Fruit fly (Drosophila melanogaster): ENCODE measurements around the gene ppk14.
A peak's percentile ranks its signal among the peaks of the same experiment; 100 is the strongest.

The ppk14 gene

dm6 chr2L:6351809-6352182 lies 3.0 kb upstream of the ppk14 start (continued):
- TF ChIP-seq hbn (GFP tag; IDR thresholded peaks at IDR 0.05; ENCODE audit: partially characterized antibody) (no peak), sug (tag; optimal IDR thresholded peaks at IDR 0.05) (peak; percentile 96), cato (GFP tag; optimal IDR thresholded peaks at IDR 0.05; ENCODE audit: borderline replicate concordance) (peak; percentile 32), odd (GFP tag; optimal IDR thresholded peaks at IDR 0.05) (peak; percentile 51), scrt (GFP tag; optimal IDR thresholded peaks at IDR 0.05) (peak; percentile 77), sens (GFP tag) (peak; percentile 94), CG12104 (GFP tag; optimal IDR thresholded peaks at IDR 0.05) (peak; percentile 73), CG10654 (GFP tag; optimal IDR thresholded peaks at IDR 0.05) (peak; percentile 72), CG15601 (tag; optimal IDR thresholded peaks at IDR 0.05) (peak; percentile 46), CG7786 (GFP tag; optimal IDR thresholded peaks at IDR 0.05) (peak; percentile 79), Atf-2 (GFP tag; optimal IDR thresholded peaks at IDR 0.05) (peak; percentile 42), HmgZ (tag; optimal IDR thresholded peaks at IDR 0.05) (peak; percentile 85), H15 (GFP tag; IDR thresholded peaks at IDR 0.05) (peak; percentile 73; the same call in 2 of the 3 replicates), Lhr (GFP tag; optimal IDR thresholded peaks at IDR 0.05) (peak; percentile 18), CG4328 (GFP tag; optimal IDR thresholded peaks at IDR 0.05) (peak; percentile 65), Ravus (GFP tag; IDR thresholded peaks at IDR 0.05) (peak; percentile 77), Dip3 (GFP tag; optimal IDR thresholded peaks at IDR 0.05) (peak; percentile 85), onecut (GFP tag; IDR thresholded peaks at IDR 0.05) (peak; percentile 42), CG7556 (GFP tag; optimal IDR thresholded peaks at IDR 0.05) (peak; percentile 77), br (optimal IDR thresholded peaks at IDR 0.05) (no peak), cwo (GFP tag; optimal IDR thresholded peaks at IDR 0.05) (peak; percentile 98), CG16863 (GFP tag; optimal IDR thresholded peaks at IDR 0.05) (peak; percentile 71), CG9876 (GFP tag; optimal IDR thresholded peaks at IDR 0.05) (peak; percentile 47), CG11085 (GFP tag; IDR thresholded peaks at IDR 0.05) (peak; percentile 76), CG31441 (GFP tag; IDR thresholded peaks at IDR 0.05) (peak; percentile 67), CoRest (tag; optimal IDR thresholded peaks at IDR 0.05) (peak; percentile 93), kah (GFP tag; optimal IDR thresholded peaks at IDR 0.05) (peak; percentile 33), aop (GFP tag; IDR thresholded peaks at IDR 0.05) (0 out of 2 replicates have a peak, but pooled peaks have one; percentile 31), CG18011 (GFP tag; optimal IDR thresholded peaks at IDR 0.05) (peak; percentile 55), CG10431 (GFP tag; optimal IDR thresholded peaks at IDR 0.05) (no peak), CG11695 (GFP tag; IDR thresholded peaks at IDR 0.05) (peak; percentile 87), slp2 (GFP tag; optimal IDR thresholded peaks at IDR 0.05) (peak; percentile 36), CG4854 (GFP tag; optimal IDR thresholded peaks at IDR 0.05) (peak; percentile 50), CG33213 (GFP tag; optimal IDR thresholded peaks at IDR 0.05) (peak; percentile 61), vvl (GFP tag; IDR thresholded peaks at IDR 0.05) (peak; percentile 85), pnt (GFP tag; optimal IDR thresholded peaks at IDR 0.05) (peak; percentile 65), CG10147 (GFP tag; optimal IDR thresholded peaks at IDR 0.05) (peak; percentile 84), vnd (GFP tag; IDR thresholded peaks at IDR 0.05; ENCODE audit: partially characterized antibody) (no peak), lov (optimal IDR thresholded peaks at IDR 0.05) (no peak), lov (GFP tag; IDR thresholded peaks at IDR 0.05) (no peak), Mad (GFP tag; optimal IDR thresholded peaks at IDR 0.05) (peak; percentile 48), CG7987 (GFP tag; optimal IDR thresholded peaks at IDR 0.05) (peak; percentile 48), az2 (GFP tag; optimal IDR thresholded peaks at IDR 0.05) (peak; percentile 68), Mes4 (GFP tag; optimal IDR thresholded peaks at IDR 0.05) (peak; percentile 16), cas (GFP tag; IDR thresholded peaks at IDR 0.05) (peak; percentile 73), lola (GFP tag; optimal IDR thresholded peaks at IDR 0.05) (peak in 1 of 3 experiments; percentile 35), CG11696 (GFP tag; IDR thresholded peaks at IDR 0.05) (0 out of 2 replicates have a peak, but pooled peaks have one; percentile 44), CG10462 (GFP tag; optimal IDR thresholded peaks at IDR 0.05) (peak; percentile 68), CG3726 (GFP tag; IDR thresholded peaks at IDR 0.05) (peak; percentile 78; the same call in 2 of the 3 replicates), CG9609 (GFP tag; optimal IDR thresholded peaks at IDR 0.05) (peak; percentile 51), CG7357 (GFP tag; IDR thresholded peaks at IDR 0.05) (peak; percentile 78), CG10209 (GFP tag; optimal IDR thresholded peaks at IDR 0.05) (peak; percentile 82)
